Worm (Caenorhabditis elegans) whole organism, L4 larva: ENCODE data around the gene asp-15.
A peak's percentile ranks its signal among the peaks of the same experiment; 100 is the strongest.

Source experiments
- D1046.2 ChIP-seq: fragments of 200-800 bp; sonication (Bioruptor generic); IDR thresholded peaks from 2 replicates; pipeline ENCODE4 v1.3.6; 2022; ENCODE audit warnings: missing genetic modification characterization, missing compliant biosample characterization
- F10B5.3 ChIP-seq: sonication (generic microtip); optimal IDR thresholded peaks from 2 replicates; lab custom pipeline; 2016; ENCODE audit warnings: mild to moderate bottlenecking, missing genetic modification characterization, missing compliant biosample characterization
- R02D3.7 ChIP-seq: fragments of 150-350 bp; sonication (generic microtip); optimal IDR thresholded peaks from 3 replicates; lab custom pipeline; 2014; ENCODE audit warnings: missing biosample characterization, missing genetic modification characterization
- Y48G9A.11 ChIP-seq: fragments of 200-800 bp; sonication (Bioruptor generic); IDR thresholded peaks from 2 replicates; pipeline ENCODE4 v1.3.6; 2022; ENCODE audit warnings: missing genetic modification reagents, missing genetic modification characterization, missing compliant biosample characterization
- ZK546.5 ChIP-seq, 2 experiments: sonication (generic microtip); optimal IDR thresholded peaks; 2 replicates each; lab custom pipeline; 2017; ENCODE audit warnings: missing biosample characterization in 2 of 2, missing genetic modification characterization in 2 of 2
- aha-1 ChIP-seq: fragments of 150-350 bp; peaks from one replicate; lab custom pipeline; 2014; ENCODE audit warnings: missing biosample characterization, missing genetic modification characterization
- ceh-28 ChIP-seq: fragments of 150-350 bp; optimal IDR thresholded peaks from 2 replicates; lab custom pipeline; 2014; ENCODE audit warnings: missing biosample characterization, missing genetic modification reagents, missing genetic modification characterization
- ceh-32 ChIP-seq: sonication (generic microtip); optimal IDR thresholded peaks from 2 replicates; lab custom pipeline; 2016; ENCODE audit warnings: mild to moderate bottlenecking, missing genetic modification characterization, missing compliant biosample characterization; ENCODE audit not compliant: poor library complexity
- ceh-62 ChIP-seq: sonication (generic microtip); optimal IDR thresholded peaks from 2 replicates; lab custom pipeline; 2017; ENCODE audit warnings: missing biosample characterization, missing genetic modification characterization
- ceh-82 ChIP-seq: sonication (generic microtip); optimal IDR thresholded peaks from 2 replicates; lab custom pipeline; 2017; ENCODE audit warnings: missing biosample characterization, missing genetic modification characterization
- daf-19 ChIP-seq: fragments of 200-800 bp; sonication (Bioruptor generic); conservative IDR thresholded peaks from 2 replicates; pipeline ENCODE4 v1.3.6; 2022; ENCODE audit warnings: missing genetic modification characterization, missing compliant biosample characterization
- dmd-9 ChIP-seq: fragments of 200-800 bp; sonication (Bioruptor generic); IDR thresholded peaks from 2 replicates; pipeline ENCODE4 v1.3.6; 2022; ENCODE audit warnings: missing genetic modification reagents, missing genetic modification characterization, missing compliant biosample characterization
- dpl-1 ChIP-seq: fragments of 150-350 bp; optimal IDR thresholded peaks from 2 replicates; lab custom pipeline; 2014; ENCODE audit warnings: missing biosample characterization, missing genetic modification reagents, missing genetic modification characterization
- hif-1 ChIP-seq, 2 experiments: sonication (generic microtip); optimal IDR thresholded peaks; 2 replicates each; lab custom pipeline; 2016 to 2017; ENCODE audit warnings: missing compliant biosample characterization in 2 of 2, missing genetic modification characterization in 2 of 2, missing genetic modification reagents in 2 of 2, missing genotype in 2 of 2, mild to moderate bottlenecking in 1 of 2
- lin-15B ChIP-seq: fragments of 150-350 bp; sonication (generic microtip); optimal IDR thresholded peaks from 3 replicates; lab custom pipeline; 2014; ENCODE audit warnings: missing biosample characterization, missing genetic modification characterization
- lin-39 ChIP-seq: fragments of 150-350 bp; optimal IDR thresholded peaks from 2 replicates; lab custom pipeline; 2014; ENCODE audit warnings: missing biosample characterization, missing genetic modification reagents, missing genetic modification characterization
- lir-3 ChIP-seq: sonication (generic microtip); optimal IDR thresholded peaks from 2 replicates; lab custom pipeline; 2016; ENCODE audit warnings: mild to moderate bottlenecking, missing genetic modification characterization, missing compliant biosample characterization
- lsy-2 ChIP-seq, 2 experiments: fragments of 150-350 bp in 1 of 2; sonication (generic microtip) in 1 of 2; optimal IDR thresholded peaks; 2 replicates each; lab custom pipeline; 2014 to 2017; ENCODE audit warnings: missing biosample characterization in 2 of 2, missing genetic modification characterization in 2 of 2
- madf-9 ChIP-seq: fragments of 200-800 bp; sonication (Bioruptor generic); conservative IDR thresholded peaks from 2 replicates; pipeline ENCODE4 v1.3.6; 2022; ENCODE audit warnings: missing genetic modification reagents, missing genetic modification characterization, missing compliant biosample characterization
- mes-2 ChIP-seq: sonication (generic microtip); optimal IDR thresholded peaks from 2 replicates; lab custom pipeline; 2016; ENCODE audit warnings: missing genotype, mild to moderate bottlenecking, missing genetic modification characterization, missing compliant biosample characterization; ENCODE audit not compliant: poor library complexity, severe bottlenecking
- mxl-3 ChIP-seq: fragments of 200-800 bp; sonication (Bioruptor generic); optimal IDR thresholded peaks from 2 replicates; lab custom pipeline; 2018; ENCODE audit warnings: mild to moderate bottlenecking, missing genetic modification characterization, missing compliant biosample characterization
- nhr-102 ChIP-seq: sonication (generic microtip); optimal IDR thresholded peaks from 2 replicates; lab custom pipeline; 2016; ENCODE audit warnings: mild to moderate bottlenecking, missing genetic modification characterization, moderate library complexity, missing compliant biosample characterization
- nhr-41 ChIP-seq: fragments of 200-800 bp; sonication (Bioruptor generic); IDR thresholded peaks from 2 replicates; pipeline ENCODE4 v1.3.6; 2022; ENCODE audit warnings: missing genetic modification reagents, missing genetic modification characterization, missing compliant biosample characterization
- nhr-42 ChIP-seq: fragments of 200-800 bp; sonication (Bioruptor generic); IDR thresholded peaks from 2 replicates; pipeline ENCODE4 v1.3.6; 2022; ENCODE audit warnings: missing genetic modification characterization, missing compliant biosample characterization
- nhr-76 ChIP-seq: fragments of 150-350 bp; optimal IDR thresholded peaks from 2 replicates; lab custom pipeline; 2014; ENCODE audit warnings: missing biosample characterization, missing genetic modification characterization
- pha-4 ChIP-seq, 2 experiments: fragments of 150-350 bp in 1 of 2; fragments of 200-800 bp in 1 of 2; sonication (Bioruptor generic) in 1 of 2; IDR thresholded peaks in 1 of 2; optimal IDR thresholded peaks in 1 of 2; 2 replicates each; pipeline versions ENCODE4 v1.3.6 to Lab custom; 2014 to 2022; ENCODE audit warnings: missing genetic modification characterization in 2 of 2, missing genetic modification reagents in 2 of 2, missing biosample characterization in 1 of 2, missing compliant biosample characterization in 1 of 2
- set-16 ChIP-seq: fragments of 200-800 bp; sonication (Bioruptor generic); IDR thresholded peaks from 2 replicates; pipeline ENCODE4 v1.3.6; 2022; ENCODE audit warnings: missing genetic modification reagents, missing genetic modification characterization, missing compliant biosample characterization
- skn-1 ChIP-seq: fragments of 150-350 bp; optimal IDR thresholded peaks from 2 replicates; lab custom pipeline; 2014; ENCODE audit warnings: missing biosample characterization, missing genetic modification characterization
- unc-62 ChIP-seq, 3 experiments: fragments of 150-350 bp in 1 of 3; sonication (generic microtip); optimal IDR thresholded peaks in 2 of 3; peaks in 1 of 3; 1 replicate in 1 of 3; 2 replicates in 2 of 3; lab custom pipeline; 2014 to 2017; ENCODE audit warnings: missing biosample characterization in 3 of 3, missing genetic modification characterization in 3 of 3, missing genetic modification reagents in 3 of 3, missing genotype in 1 of 3
- vab-7 ChIP-seq: fragments of 200-800 bp; sonication (Bioruptor generic); IDR thresholded peaks from 2 replicates; pipeline ENCODE4 v1.3.6; 2022; ENCODE audit warnings: missing genetic modification reagents, missing genetic modification characterization, missing compliant biosample characterization
- zip-11 ChIP-seq: fragments of 200-800 bp; sonication (Bioruptor generic); IDR thresholded peaks from 2 replicates; pipeline ENCODE4 v1.3.6; 2022; ENCODE audit warnings: missing genetic modification characterization, missing compliant biosample characterization

The asp-15 gene

ce11 chrV:19047442-19047841 is 2.8 kb upstream of the asp-15 start:
- TF ChIP-seq lin-15B = no peak
- TF ChIP-seq set-16 (GFP tag; lab: Robert Waterston, UW) = peak; percentile 70; the same call in 1 of the 2 replicates
- TF ChIP-seq madf-9 (GFP tag; lab: Robert Waterston, UW) = 0 out of 2 replicates have a peak, but pooled peaks have one; percentile 13

ce11 chrV:19042256-19042655 is 2.4 kb downstream of the asp-15 start, which contains the start of gene asp-16:
Gene asp-16 (minus strand): TSS chrV:19042605.
- TF ChIP-seq mes-2 (no peak), set-16 (GFP tag; lab: Robert Waterston, UW) (peak; percentile 58)

- TF ChIP-seq nhr-102 (tag; lab: Kevin White, UChicago) = no peak
- TF ChIP-seq lir-3 = no peak
Observed at ce11 chrV:19037222-19037621, 7.4 kb downstream of the asp-15 start, which contains the start of gene asp-17. Gene asp-17 (minus strand): TSS chrV:19037322.

ce11 chrV:19036061-19036460 is 8.6 kb downstream of the asp-15 start:
- peak; percentile 81 for TF ChIP-seq ceh-28
- TF ChIP-seq daf-19 = no peak
- TF ChIP-seq dmd-9 (GFP tag; lab: Robert Waterston, UW) = no peak
- TF ChIP-seq zip-11 (GFP tag; lab: Robert Waterston, UW) = no peak
- TF ChIP-seq Y48G9A.11 (GFP tag; lab: Robert Waterston, UW) = no peak
- TF ChIP-seq lin-15B = no peak
- TF ChIP-seq ceh-62 = no peak
- TF ChIP-seq, all 104 proteins: peak for 1

- TF ChIP-seq nhr-76 (tag; lab: Kevin White, UChicago) = no peak
- no peak for TF ChIP-seq skn-1
- no peak for TF ChIP-seq ceh-32 (tag; lab: Kevin White, UChicago)
- no peak for TF ChIP-seq hif-1 (tag; optimal IDR thresholded peaks at IDR 0.05; lab: Kevin White, UChicago)
- TF ChIP-seq dpl-1 (GFP tag; lab: Kevin White, UChicago) = no peak
- no peak for TF ChIP-seq aha-1 (tag; lab: Kevin White, UChicago)
Observed at ce11 chrV:19031456-19031855, 13.2 kb downstream of the asp-15 start, which contains the start of gene Y39B6A.27. Gene Y39B6A.27 (plus strand): TSS chrV:19031756.

ce11 chrV:19027338-19027737 is 17.3 kb downstream of the asp-15 start:
- TF ChIP-seq vab-7 (GFP tag; lab: Robert Waterston, UW) = no peak
- TF ChIP-seq ceh-28 = peak; percentile 97
- TF ChIP-seq aha-1 (tag; lab: Kevin White, UChicago) = peak; percentile 45
- TF ChIP-seq, all 104 proteins: peak for 2

- TF ChIP-seq D1046.2 (GFP tag; lab: Robert Waterston, UW) (no peak), unc-62 (GFP tag; optimal IDR thresholded peaks at IDR 0.05 in 1 of 2; lab: Kevin White, UChicago) (peak in 1 of 2 experiments; percentile 56), unc-62 (tag; optimal IDR thresholded peaks at IDR 0.05; lab: Kevin White, UChicago) (no peak)
Observed at ce11 chrV:19026163-19026562, 18.5 kb downstream of the asp-15 start, which contains the start of gene Y39B6A.25. Gene Y39B6A.25 (plus strand): TSS chrV:19026463.

ce11 chrV:19024683-19025082 is 20.0 kb downstream of the asp-15 start, which contains the start of gene Y39B6A.29:
Gene Y39B6A.29 (minus strand): TSS chrV:19024783.
- TF ChIP-seq ZK546.5 (tag; optimal IDR thresholded peaks at IDR 0.05; lab: Kevin White, UChicago) (no peak), F10B5.3 (tag; lab: Kevin White, UChicago) (no peak)

- TF ChIP-seq lsy-2 (tag; optimal IDR thresholded peaks at IDR 0.05; lab: Kevin White, UChicago) = no peak
- TF ChIP-seq lin-39 (tag; lab: Kevin White, UChicago) = no peak
- TF ChIP-seq nhr-42 (GFP tag; lab: Robert Waterston, UW) = no peak
- no peak for TF ChIP-seq ceh-82 (tag; lab: Kevin White, UChicago)
- no peak for TF ChIP-seq ceh-32 (tag; lab: Kevin White, UChicago)
- TF ChIP-seq mxl-3 (GFP tag; lab: Kevin White, UChicago) = no peak
- TF ChIP-seq nhr-41 (GFP tag; lab: Robert Waterston, UW) = no peak
- TF ChIP-seq R02D3.7 (tag; lab: Kevin White, UChicago) = no peak
- TF ChIP-seq aha-1 (tag; lab: Kevin White, UChicago) = peak; percentile 68
- peak; percentile 85 for TF ChIP-seq ceh-28
- TF ChIP-seq pha-4 (GFP tag; IDR thresholded peaks at IDR 0.05; lab: Robert Waterston, UW) = no peak
- TF ChIP-seq pha-4 (tag; optimal IDR thresholded peaks at IDR 0.05; lab: Kevin White, UChicago) = no peak
Observed at ce11 chrV:19019239-19019638, 25.4 kb downstream of the asp-15 start.
